Worm (Caenorhabditis elegans): ENCODE data around the gene F58E6.13.

- TF ChIP-seq him-1 (tag; optimal IDR thresholded peaks at IDR 0.05) (no peak), W03F9.2 (tag; optimal IDR thresholded peaks at IDR 0.05) (no peak)
Observed at ce11 chrV:9704399-9704798, 40.6 kb upstream of the F58E6.13 start.
